Fruit fly (Drosophila melanogaster) whole organism, embryonic: ENCODE data around the gene CG13631.

Experiments used
- Abd-B ChIP-seq: fragments of 200-800 bp; sonication (Bioruptor generic); optimal IDR thresholded peaks from 2 replicates; lab custom pipeline; 2018; ENCODE audit warnings: missing biosample characterization, mild to moderate bottlenecking, missing genetic modification characterization, moderate library complexity
- Bgb ChIP-seq: fragments of 200-800 bp; sonication (Bioruptor generic); IDR thresholded peaks from 2 replicates; pipeline ENCODE4 v1.3.6; 2022; ENCODE audit warnings: missing biosample characterization, missing genetic modification characterization; ENCODE audit not compliant: partially characterized antibody
- CG12942 ChIP-seq: fragments of 200-800 bp; sonication (Bioruptor generic); optimal IDR thresholded peaks from 3 replicates; lab custom pipeline; 2016; ENCODE audit warnings: missing biosample characterization, missing genetic modification characterization
- CG13296 ChIP-seq: fragments of 200-800 bp; sonication (Bioruptor generic); optimal IDR thresholded peaks from 3 replicates; lab custom pipeline; 2018; ENCODE audit warnings: missing biosample characterization, mild to moderate bottlenecking, missing genetic modification characterization
- CG14667 ChIP-seq: fragments of 200-800 bp; sonication (Bioruptor generic); IDR thresholded peaks from 2 replicates; pipeline ENCODE4 v1.3.6; 2022; ENCODE audit warnings: missing biosample characterization, missing genetic modification characterization
- CG1529 ChIP-seq: fragments of 200-800 bp; sonication (Bioruptor generic); optimal IDR thresholded peaks from 3 replicates; lab custom pipeline; 2018; ENCODE audit warnings: missing biosample characterization, missing genetic modification characterization
- CG1603 ChIP-seq: fragments of 200-800 bp; sonication (Bioruptor generic); optimal IDR thresholded peaks from 2 replicates; lab custom pipeline; 2019; ENCODE audit warnings: missing biosample characterization, mild to moderate bottlenecking, missing genetic modification characterization, moderate library complexity
- CG17361 ChIP-seq: fragments of 200-800 bp; sonication (Bioruptor generic); IDR thresholded peaks from 3 replicates; pipeline ENCODE4 v1.3.6; 2022; ENCODE audit warnings: missing biosample characterization, missing genetic modification characterization
- CG1792 ChIP-seq: fragments of 200-800 bp; sonication (Bioruptor generic); optimal IDR thresholded peaks from 2 replicates; lab custom pipeline; 2016; ENCODE audit warnings: missing biosample characterization, missing genetic modification characterization
- CG18476 ChIP-seq: fragments of 200-800 bp; sonication (Bioruptor generic); optimal IDR thresholded peaks from 2 replicates; lab custom pipeline; 2016; ENCODE audit warnings: missing biosample characterization, mild to moderate bottlenecking, missing genetic modification characterization
- CG2116 ChIP-seq: fragments of 200-800 bp; sonication (Bioruptor generic); optimal IDR thresholded peaks from 3 replicates; lab custom pipeline; 2018; ENCODE audit warnings: missing biosample characterization, mild to moderate bottlenecking, missing genetic modification characterization
- CG2202 ChIP-seq: fragments of 200-800 bp; sonication (Bioruptor generic); optimal IDR thresholded peaks from 2 replicates; lab custom pipeline; 2018; ENCODE audit warnings: missing biosample characterization, mild to moderate bottlenecking, missing genetic modification characterization
- CG30403 ChIP-seq: fragments of 200-800 bp; sonication (Bioruptor generic); optimal IDR thresholded peaks from 3 replicates; lab custom pipeline; 2016; ENCODE audit warnings: missing biosample characterization, missing genetic modification characterization
- CG31441 ChIP-seq: fragments of 200-800 bp; sonication (Bioruptor generic); IDR thresholded peaks from 2 replicates; pipeline ENCODE4 v1.3.6; 2022; ENCODE audit warnings: missing biosample characterization, missing genetic modification characterization
- CG3726 ChIP-seq: fragments of 200-800 bp; sonication (Bioruptor generic); IDR thresholded peaks from 3 replicates; pipeline ENCODE4, ENCODE4 v1.3.6; 2022; ENCODE audit warnings: missing biosample characterization, missing genetic modification characterization
- CG5180 ChIP-seq: fragments of 200-800 bp; sonication (Bioruptor generic); optimal IDR thresholded peaks from 3 replicates; lab custom pipeline; 2017; ENCODE audit warnings: missing biosample characterization, missing genetic modification characterization, mild to moderate bottlenecking, moderate library complexity, missing genetic modification reagents
- CG7271 ChIP-seq: fragments of 200-800 bp; sonication (Bioruptor generic); optimal IDR thresholded peaks from 2 replicates; lab custom pipeline; 2018; ENCODE audit warnings: missing biosample characterization, mild to moderate bottlenecking, missing genetic modification characterization, moderate library complexity
- CG9876 ChIP-seq: fragments of 200-800 bp; sonication (Bioruptor generic); optimal IDR thresholded peaks from 2 replicates; lab custom pipeline; 2016; ENCODE audit warnings: missing biosample characterization, missing genetic modification characterization
- Dek ChIP-seq: fragments of 200-800 bp; sonication (Bioruptor generic); optimal IDR thresholded peaks from 3 replicates; lab custom pipeline; 2019; ENCODE audit warnings: missing biosample characterization, mild to moderate bottlenecking, missing genetic modification characterization, moderate library complexity
- Fer3 ChIP-seq: fragments of 200-800 bp; sonication (Bioruptor generic); optimal IDR thresholded peaks from 2 replicates; lab custom pipeline; 2018; ENCODE audit warnings: missing biosample characterization, mild to moderate bottlenecking, missing genetic modification characterization, moderate library complexity
- Gsc ChIP-seq: fragments of 200-800 bp; sonication (Bioruptor generic); IDR thresholded peaks from 2 replicates; pipeline ENCODE4 v1.3.6; 2022; ENCODE audit warnings: missing biosample characterization, missing genetic modification characterization
- H2.0 ChIP-seq: fragments of 200-800 bp; sonication (Bioruptor generic); IDR thresholded peaks from 2 replicates; pipeline ENCODE4 v1.3.6; 2022; ENCODE audit warnings: missing biosample characterization, missing genetic modification characterization
- Lhr ChIP-seq: fragments of 200-800 bp; sonication (Bioruptor generic); optimal IDR thresholded peaks from 3 replicates; lab custom pipeline; 2017; ENCODE audit warnings: mild to moderate bottlenecking, missing biosample characterization, missing genetic modification reagents, missing genetic modification characterization
- Meics ChIP-seq: fragments of 200-800 bp; sonication (Bioruptor generic); optimal IDR thresholded peaks from 2 replicates; lab custom pipeline; 2017; ENCODE audit warnings: missing biosample characterization, mild to moderate bottlenecking, missing genetic modification characterization
- Mrtf ChIP-seq: fragments of 200-800 bp; sonication (Bioruptor generic); IDR thresholded peaks from 3 replicates; pipeline ENCODE4 v1.3.6; 2022; ENCODE audit warnings: missing biosample characterization, missing genetic modification characterization
- NFAT ChIP-seq: fragments of 200-800 bp; sonication (Bioruptor generic); IDR thresholded peaks from 2 replicates; pipeline ENCODE4 v1.3.6; 2022; ENCODE audit warnings: missing biosample characterization, missing genetic modification characterization
- Sry-δ ChIP-seq: fragments of 200-800 bp; sonication (Bioruptor generic); optimal IDR thresholded peaks from 2 replicates; lab custom pipeline; 2016; ENCODE audit warnings: missing biosample characterization, missing genetic modification characterization
- Ssrp ChIP-seq: fragments of 200-800 bp; sonication (Bioruptor generic); optimal IDR thresholded peaks from 2 replicates; lab custom pipeline; 2018; ENCODE audit warnings: missing biosample characterization, mild to moderate bottlenecking, missing genetic modification characterization, moderate library complexity
- Trl ChIP-seq, 3 experiments: fragments of >200 bp in 2 of 3; fragments of 200-800 bp in 1 of 3; sonication (Bioruptor generic) in 1 of 3; optimal IDR thresholded peaks; 2 replicates in 1 of 3; 3 replicates in 2 of 3; lab custom pipeline; 2016 to 2017; ENCODE audit warnings: missing biosample characterization in 1 of 3, missing genetic modification characterization in 1 of 3
- Xrp1 ChIP-seq: fragments of 200-800 bp; sonication (Bioruptor generic); IDR thresholded peaks from 2 replicates; pipeline ENCODE4 v1.3.6; 2022; ENCODE audit warnings: missing biosample characterization, missing genetic modification characterization
- ac ChIP-seq: fragments of 200-800 bp; sonication (Bioruptor generic); optimal IDR thresholded peaks from 3 replicates; lab custom pipeline; 2017; ENCODE audit warnings: missing biosample characterization, mild to moderate bottlenecking, missing genetic modification characterization
- ara ChIP-seq: fragments of 200-800 bp; sonication (Bioruptor generic); IDR thresholded peaks from 2 replicates; pipeline ENCODE4 v1.3.6; 2022; ENCODE audit warnings: missing biosample characterization, missing genetic modification characterization
- bigmax ChIP-seq: fragments of 200-800 bp; sonication (Bioruptor generic); optimal IDR thresholded peaks from 2 replicates; lab custom pipeline; 2018; ENCODE audit warnings: missing biosample characterization, mild to moderate bottlenecking, missing genetic modification characterization
- cato ChIP-seq: fragments of 200-800 bp; sonication (Bioruptor generic); optimal IDR thresholded peaks from 2 replicates; lab custom pipeline; 2016; ENCODE audit warnings: missing biosample characterization, missing genetic modification characterization, borderline replicate concordance
- ci ChIP-seq: fragments of 200-800 bp; sonication (Bioruptor generic); IDR thresholded peaks from 3 replicates; pipeline ENCODE4 v1.3.6; 2022; ENCODE audit warnings: missing biosample characterization, missing genetic modification characterization
- dm ChIP-seq: fragments of 200-800 bp; sonication (Bioruptor generic); optimal IDR thresholded peaks from 3 replicates; lab custom pipeline; 2016; ENCODE audit warnings: missing biosample characterization, missing genetic modification characterization
- fd102C ChIP-seq: fragments of 200-800 bp; sonication (Bioruptor generic); optimal IDR thresholded peaks from 2 replicates; lab custom pipeline; 2018; ENCODE audit warnings: missing biosample characterization, mild to moderate bottlenecking, missing genetic modification characterization, moderate library complexity
- gsb ChIP-seq: fragments of 200-800 bp; sonication (Bioruptor generic); IDR thresholded peaks from 2 replicates; pipeline ENCODE4 v1.3.6; 2022; ENCODE audit warnings: missing biosample characterization, missing genetic modification characterization
- jigr1 ChIP-seq: fragments of 200-800 bp; sonication (Bioruptor generic); IDR thresholded peaks from 3 replicates; pipeline ENCODE4 v1.3.6; 2022; ENCODE audit warnings: missing biosample characterization, missing genetic modification characterization
- jumu ChIP-seq: fragments of 200-800 bp; sonication (Bioruptor generic); optimal IDR thresholded peaks from 3 replicates; lab custom pipeline; 2016; ENCODE audit warnings: missing biosample characterization, missing genetic modification characterization
- mirr ChIP-seq: fragments of 200-800 bp; sonication (Bioruptor generic); optimal IDR thresholded peaks from 3 replicates; lab custom pipeline; 2018; ENCODE audit warnings: missing biosample characterization, mild to moderate bottlenecking, missing genetic modification characterization
- mld ChIP-seq: fragments of 200-800 bp; sonication (Bioruptor generic); IDR thresholded peaks from 3 replicates; pipeline ENCODE4 v1.3.6; 2022; ENCODE audit warnings: missing biosample characterization, missing genetic modification characterization; ENCODE audit not compliant: partially characterized antibody
- pnt ChIP-seq: fragments of 200-800 bp; sonication (Bioruptor generic); optimal IDR thresholded peaks from 3 replicates; lab custom pipeline; 2016; ENCODE audit warnings: missing biosample characterization, missing genetic modification characterization
- ro ChIP-seq: fragments of 200-800 bp; sonication (Bioruptor generic); IDR thresholded peaks from 2 replicates; pipeline ENCODE4 v1.3.6; 2022; ENCODE audit warnings: missing biosample characterization, missing genetic modification characterization
- sc ChIP-seq, 3 experiments: fragments of >200 bp in 2 of 3; fragments of 200-800 bp in 1 of 3; sonication (Bioruptor generic) in 1 of 3; optimal IDR thresholded peaks; 2 replicates in 2 of 3; 3 replicates in 1 of 3; lab custom pipeline; 2017; ENCODE audit warnings: mild to moderate bottlenecking in 1 of 3, missing biosample characterization in 1 of 3, missing genetic modification characterization in 1 of 3, missing genetic modification reagents in 1 of 3
- shn ChIP-seq: fragments of 200-800 bp; sonication (Bioruptor generic); optimal IDR thresholded peaks from 3 replicates; lab custom pipeline; 2016; ENCODE audit warnings: missing biosample characterization, missing genetic modification characterization
- slou ChIP-seq: fragments of 200-800 bp; sonication (Bioruptor generic); optimal IDR thresholded peaks from 3 replicates; lab custom pipeline; 2016; ENCODE audit warnings: missing biosample characterization, missing genetic modification characterization
- sqz ChIP-seq: fragments of 200-800 bp; sonication (Bioruptor generic); optimal IDR thresholded peaks from 3 replicates; lab custom pipeline; 2018; ENCODE audit warnings: missing biosample characterization, mild to moderate bottlenecking, missing genetic modification characterization
- z ChIP-seq: fragments of 200-800 bp; sonication (Bioruptor generic); IDR thresholded peaks from 3 replicates; pipeline ENCODE4 v1.3.6; 2022; ENCODE audit warnings: missing biosample characterization, missing genetic modification characterization

CG13631 gene

dm6 chr3R:24787042-24787565 lies 18.0 kb downstream of the CG13631 start, which contains the start of gene CG5805 (continued):
- TF ChIP-seq Trl (optimal IDR thresholded peaks at IDR 0.05; lab: Kevin White, UChicago), result peak in 1 of 2 experiments; percentile 18
- TF ChIP-seq Trl (GFP tag; optimal IDR thresholded peaks at IDR 0.05; lab: Kevin White, UChicago), result peak; percentile 71
- peak; percentile 18; the same call in 1 of the 2 replicates for TF ChIP-seq ro (GFP tag; lab: Robert Waterston, UW)
- TF ChIP-seq shn (GFP tag; lab: Kevin White, UChicago), result peak; percentile 56
- TF ChIP-seq CG9876, result peak; percentile 74
- TF ChIP-seq CG31441 (GFP tag; lab: Robert Waterston, UW), result peak; percentile 85
- peak; percentile 42 for TF ChIP-seq CG18476
- peak; percentile 88 for TF ChIP-seq CG17361 (GFP tag; lab: Robert Waterston, UW)
- peak; percentile 56 for TF ChIP-seq Sry-δ
- peak; percentile 34; the same call in 2 of the 3 replicates for TF ChIP-seq Mrtf (GFP tag; lab: Robert Waterston, UW)
- 0 out of 2 replicates have a peak, but pooled peaks have one; percentile 29 for TF ChIP-seq Bgb
- no peak for TF ChIP-seq pnt (GFP tag; lab: Kevin White, UChicago)
- no peak for TF ChIP-seq sc (optimal IDR thresholded peaks at IDR 0.05; lab: Kevin White, UChicago)
- peak; percentile 75 for TF ChIP-seq sc (GFP tag; optimal IDR thresholded peaks at IDR 0.05; lab: Kevin White, UChicago)
- TF ChIP-seq dm (GFP tag; lab: Kevin White, UChicago), result peak; percentile 86
- TF ChIP-seq CG1529, result peak; percentile 70
- peak; percentile 56 for TF ChIP-seq CG5180 (GFP tag; lab: Kevin White, UChicago)
- TF ChIP-seq NFAT (GFP tag; lab: Robert Waterston, UW), result peak; percentile 78
- TF ChIP-seq mirr (GFP tag; lab: Kevin White, UChicago), result peak; percentile 81
- TF ChIP-seq CG12942, result peak; percentile 66
- TF ChIP-seq cato (GFP tag; lab: Kevin White, UChicago), result peak; percentile 68
- TF ChIP-seq CG2116 (GFP tag; lab: Kevin White, UChicago), result peak; percentile 90
- TF ChIP-seq Abd-B, result peak; percentile 57
- TF ChIP-seq Fer3, result peak; percentile 92
- peak; percentile 76 for TF ChIP-seq CG2202 (tag; lab: Kevin White, UChicago)
- TF ChIP-seq Lhr (GFP tag; lab: Kevin White, UChicago), result peak; percentile 87
- peak; percentile 94 for TF ChIP-seq Meics
- TF ChIP-seq CG7271 (tag; lab: Kevin White, UChicago), result peak; percentile 89
- TF ChIP-seq Xrp1 (GFP tag; lab: Robert Waterston, UW), result no peak
- no peak for TF ChIP-seq jigr1 (GFP tag; lab: Robert Waterston, UW)
- peak; percentile 97 for TF ChIP-seq ci (GFP tag; lab: Robert Waterston, UW)
- peak; percentile 17 for TF ChIP-seq jumu (GFP tag; lab: Kevin White, UChicago)
- peak; percentile 40; the same call in 1 of the 2 replicates for TF ChIP-seq CG14667
- peak; percentile 67 for TF ChIP-seq CG30403
- TF ChIP-seq mld (GFP tag; lab: Robert Waterston, UW), result no peak
- peak; percentile 65 for TF ChIP-seq bigmax
- TF ChIP-seq Ssrp (tag; lab: Kevin White, UChicago), result peak; percentile 58
- TF ChIP-seq CG1603 (tag; lab: Kevin White, UChicago), result peak; percentile 91
- no peak for TF ChIP-seq sqz
- peak; percentile 48 for TF ChIP-seq CG1792 (GFP tag; lab: Kevin White, UChicago)
- TF ChIP-seq fd102C (GFP tag; lab: Kevin White, UChicago), result peak; percentile 49
- peak; percentile 58 for TF ChIP-seq slou (GFP tag; lab: Kevin White, UChicago)
- TF ChIP-seq z (GFP tag; lab: Robert Waterston, UW), result no peak
- TF ChIP-seq CG3726, result peak; percentile 52; the same call in 1 of the 3 replicates
- TF ChIP-seq Gsc (GFP tag; lab: Robert Waterston, UW), result no peak
- TF ChIP-seq Dek, result peak; percentile 72
- TF ChIP-seq ara (GFP tag; lab: Robert Waterston, UW), result peak; percentile 73
- TF ChIP-seq ac (GFP tag; lab: Kevin White, UChicago), result peak; percentile 52
- peak; percentile 82 for TF ChIP-seq H2.0 (GFP tag; lab: Robert Waterston, UW)
- TF ChIP-seq gsb, result peak; percentile 55
- TF ChIP-seq CG13296 (GFP tag; lab: Kevin White, UChicago), result peak; percentile 89
